Worm (Caenorhabditis elegans) whole organism, late embryonic: ENCODE measurements around the gene srx-51.

Experiments
- ceh-14 ChIP-seq: sonication (generic microtip); optimal IDR thresholded peaks from 2 replicates; lab custom pipeline; 2016; ENCODE audit warnings: missing genotype, missing genetic modification characterization, missing compliant biosample characterization
- ceh-2 ChIP-seq: sonication (generic microtip); optimal IDR thresholded peaks from 2 replicates; lab custom pipeline; 2016; ENCODE audit warnings: missing genotype, missing genetic modification characterization, missing compliant biosample characterization
- ceh-30 ChIP-seq: fragments of 150-350 bp; optimal IDR thresholded peaks from 2 replicates; lab custom pipeline; 2014; ENCODE audit warnings: missing biosample characterization, missing genetic modification characterization
- ets-4 ChIP-seq: sonication (generic microtip); optimal IDR thresholded peaks from 2 replicates; lab custom pipeline; 2016; ENCODE audit warnings: missing genetic modification characterization, missing compliant biosample characterization
- fkh-10 ChIP-seq: fragments of 150-350 bp; optimal IDR thresholded peaks from 2 replicates; lab custom pipeline; 2014; ENCODE audit warnings: missing biosample characterization, missing genetic modification reagents, missing genetic modification characterization
- fkh-6 ChIP-seq: sonication (generic microtip); optimal IDR thresholded peaks from 2 replicates; lab custom pipeline; 2016; ENCODE audit warnings: missing genetic modification characterization, missing compliant biosample characterization
- nhr-11 ChIP-seq: fragments of 150-350 bp; optimal IDR thresholded peaks from 2 replicates; lab custom pipeline; 2014; ENCODE audit warnings: missing biosample characterization, missing genetic modification characterization
- npax-4 ChIP-seq: sonication (generic microtip); optimal IDR thresholded peaks from 2 replicates; lab custom pipeline; 2016; ENCODE audit warnings: missing genetic modification characterization, missing compliant biosample characterization
- odd-2 ChIP-seq: sonication (generic microtip); optimal IDR thresholded peaks from 2 replicates; lab custom pipeline; 2017; ENCODE audit warnings: antibody characterized with exemption, mild to moderate bottlenecking, missing genetic modification characterization, missing compliant biosample characterization
- pat-9 ChIP-seq: fragments of 200-800 bp; sonication (Bioruptor generic); optimal IDR thresholded peaks from 2 replicates; lab custom pipeline; 2018; ENCODE audit warnings: mild to moderate bottlenecking, missing genetic modification characterization, moderate library complexity, missing compliant biosample characterization
- pha-4 ChIP-seq: fragments of 150-350 bp; optimal IDR thresholded peaks from 2 replicates; lab custom pipeline; 2018; ENCODE audit warnings: missing biosample characterization, missing genetic modification reagents, missing genetic modification characterization
- pqm-1 ChIP-seq: sonication (generic microtip); optimal IDR thresholded peaks from 2 replicates; lab custom pipeline; 2016; ENCODE audit warnings: missing genetic modification characterization, missing compliant biosample characterization
- ref-2 ChIP-seq: sonication (generic microtip); optimal IDR thresholded peaks from 2 replicates; lab custom pipeline; 2016; ENCODE audit warnings: missing genetic modification characterization, missing compliant biosample characterization
- unc-55 ChIP-seq: sonication (generic microtip); optimal IDR thresholded peaks from 2 replicates; lab custom pipeline; 2017; ENCODE audit warnings: missing biosample characterization, missing genetic modification reagents, missing genetic modification characterization

DNA sequence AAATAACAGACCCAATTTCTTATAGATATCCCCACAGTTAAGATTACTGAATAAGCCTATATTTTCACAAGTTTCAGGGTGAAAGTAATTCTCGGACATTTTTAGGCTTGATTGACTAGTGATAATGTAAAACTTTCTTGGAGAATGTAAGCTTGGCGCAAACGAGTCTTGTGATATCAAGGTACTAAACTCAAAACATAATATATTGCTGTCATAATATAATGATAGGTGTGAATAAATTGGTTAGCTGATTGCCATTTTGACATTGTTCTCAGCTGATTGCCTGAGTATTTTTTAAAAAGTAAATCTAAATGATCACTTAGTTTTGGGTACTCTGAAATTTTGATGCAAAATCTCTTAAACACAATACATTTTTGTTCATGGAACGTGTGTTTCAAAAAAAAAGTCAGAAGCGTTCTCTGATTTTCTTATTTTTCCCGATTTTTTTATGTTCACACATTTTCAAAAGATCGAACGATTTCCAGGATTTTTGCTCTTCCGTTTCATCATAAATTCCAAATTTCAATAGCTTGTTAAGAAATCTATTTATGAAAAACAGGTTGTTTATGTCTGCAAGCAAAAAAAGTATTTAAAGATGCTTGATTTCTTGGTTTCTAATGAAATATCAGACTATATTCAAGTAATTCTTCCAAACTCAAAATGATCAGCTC is at the start of gene srx-51, which contains the start of gene srw-19:
- TF ChIP-seq pha-4 (no peak), fkh-6 (no peak), npax-4 (tag; lab: Kevin White, UChicago) (no peak), unc-55 (GFP tag; lab: Kevin White, UChicago) (no peak), ref-2 (tag; lab: Kevin White, UChicago) (no peak), pqm-1 (no peak), fkh-10 (GFP tag; lab: Kevin White, UChicago) (no peak), ceh-14 (tag; lab: Kevin White, UChicago) (no peak), ets-4 (no peak), ceh-30 (tag; lab: Kevin White, UChicago) (no peak), odd-2 (tag; lab: Kevin White, UChicago) (no peak), ceh-2 (tag; lab: Kevin White, UChicago) (no peak), pat-9 (no peak), nhr-11 (tag; lab: Kevin White, UChicago) (no peak)
